Fruit fly (Drosophila melanogaster) whole organism, embryonic: ENCODE data around the gene CG31752.
A peak's percentile ranks its signal among the peaks of the same experiment; 100 is the strongest.

Experiments used
- Adf1 ChIP-seq: fragments of 200-800 bp; sonication (Bioruptor generic); IDR thresholded peaks from 2 replicates; pipeline ENCODE4 v1.3.6; 2022; ENCODE audit warnings: missing biosample characterization, missing genetic modification characterization
- Bgb ChIP-seq: fragments of 200-800 bp; sonication (Bioruptor generic); IDR thresholded peaks from 2 replicates; pipeline ENCODE4 v1.3.6; 2022; ENCODE audit warnings: missing biosample characterization, missing genetic modification characterization; ENCODE audit not compliant: partially characterized antibody
- CG10267 ChIP-seq: fragments of 200-800 bp; sonication (Bioruptor generic); optimal IDR thresholded peaks from 2 replicates; lab custom pipeline; 2018; ENCODE audit warnings: missing biosample characterization, mild to moderate bottlenecking, missing genetic modification characterization, moderate library complexity
- CG10274 ChIP-seq: fragments of 200-800 bp; sonication (Bioruptor generic); optimal IDR thresholded peaks from 3 replicates; lab custom pipeline; 2017; ENCODE audit warnings: missing biosample characterization, mild to moderate bottlenecking, missing genetic modification characterization
- CG10979 ChIP-seq: fragments of 200-800 bp; sonication (Bioruptor generic); optimal IDR thresholded peaks from 2 replicates; lab custom pipeline; 2018; ENCODE audit warnings: missing biosample characterization, mild to moderate bottlenecking, missing genetic modification characterization, moderate library complexity
- CG11085 ChIP-seq: fragments of 200-800 bp; sonication (Bioruptor generic); IDR thresholded peaks from 2 replicates; pipeline ENCODE4 v1.3.6; 2022; ENCODE audit warnings: missing biosample characterization, missing genetic modification characterization
- CG11398 ChIP-seq: fragments of 200-800 bp; sonication (Bioruptor generic); optimal IDR thresholded peaks from 2 replicates; lab custom pipeline; 2016; ENCODE audit warnings: missing biosample characterization, missing genetic modification characterization
- CG12236 ChIP-seq: fragments of 200-800 bp; sonication (Bioruptor generic); optimal IDR thresholded peaks from 2 replicates; lab custom pipeline; 2016; ENCODE audit warnings: missing biosample characterization, missing genetic modification characterization
- CG12769 ChIP-seq: fragments of 200-800 bp; sonication (Bioruptor generic); optimal IDR thresholded peaks from 2 replicates; lab custom pipeline; 2019; ENCODE audit warnings: missing biosample characterization, mild to moderate bottlenecking, missing genetic modification characterization, moderate library complexity
- CG13296 ChIP-seq: fragments of 200-800 bp; sonication (Bioruptor generic); optimal IDR thresholded peaks from 3 replicates; lab custom pipeline; 2018; ENCODE audit warnings: missing biosample characterization, mild to moderate bottlenecking, missing genetic modification characterization
- CG13424 ChIP-seq: fragments of 200-800 bp; sonication (Bioruptor generic); optimal IDR thresholded peaks from 2 replicates; lab custom pipeline; 2019; ENCODE audit warnings: missing biosample characterization, mild to moderate bottlenecking, missing genetic modification characterization, moderate library complexity
- CG14014 ChIP-seq: fragments of 200-800 bp; sonication (Bioruptor generic); IDR thresholded peaks from 2 replicates; pipeline ENCODE4 v1.3.6; 2022; ENCODE audit warnings: missing biosample characterization, missing genetic modification characterization
- CG15696 ChIP-seq: fragments of 200-800 bp; sonication (Bioruptor generic); optimal IDR thresholded peaks from 2 replicates; lab custom pipeline; 2019; ENCODE audit warnings: missing biosample characterization, mild to moderate bottlenecking, missing genetic modification characterization, moderate library complexity
- CG16863 ChIP-seq: fragments of 200-800 bp; sonication (Bioruptor generic); optimal IDR thresholded peaks from 3 replicates; lab custom pipeline; 2016; ENCODE audit warnings: missing biosample characterization, missing genetic modification characterization
- CG2202 ChIP-seq: fragments of 200-800 bp; sonication (Bioruptor generic); optimal IDR thresholded peaks from 2 replicates; lab custom pipeline; 2018; ENCODE audit warnings: missing biosample characterization, mild to moderate bottlenecking, missing genetic modification characterization
- CG2678 ChIP-seq: fragments of 200-800 bp; sonication (Bioruptor generic); optimal IDR thresholded peaks from 3 replicates; lab custom pipeline; 2019; ENCODE audit warnings: missing biosample characterization, mild to moderate bottlenecking, missing genetic modification characterization, moderate library complexity
- CG4282 ChIP-seq: fragments of 200-800 bp; sonication (Bioruptor generic); optimal IDR thresholded peaks from 2 replicates; lab custom pipeline; 2016; ENCODE audit warnings: missing biosample characterization, missing genetic modification characterization
- CG6654 ChIP-seq: fragments of 200-800 bp; sonication (Bioruptor generic); optimal IDR thresholded peaks from 2 replicates; lab custom pipeline; 2017; ENCODE audit warnings: missing biosample characterization, mild to moderate bottlenecking, missing genetic modification characterization
- CG6683 ChIP-seq: fragments of 200-800 bp; sonication (Bioruptor generic); optimal IDR thresholded peaks from 2 replicates; lab custom pipeline; 2017; ENCODE audit warnings: missing biosample characterization, mild to moderate bottlenecking, missing genetic modification characterization, missing genetic modification reagents
- CG6854 ChIP-seq: fragments of 200-800 bp; sonication (Bioruptor generic); optimal IDR thresholded peaks from 3 replicates; lab custom pipeline; 2017; ENCODE audit warnings: missing biosample characterization, mild to moderate bottlenecking, missing genetic modification characterization
- CG7372 ChIP-seq: fragments of 200-800 bp; sonication (Bioruptor generic); IDR thresholded peaks from 2 replicates; pipeline ENCODE4 v1.3.6; 2022; ENCODE audit warnings: missing biosample characterization, missing genetic modification characterization
- CoRest ChIP-seq: fragments of 200-800 bp; sonication (Bioruptor generic); optimal IDR thresholded peaks from 3 replicates; lab custom pipeline; 2018; ENCODE audit warnings: missing biosample characterization, mild to moderate bottlenecking, missing genetic modification characterization, moderate library complexity
- Doc3 ChIP-seq: fragments of 200-800 bp; sonication (Bioruptor generic); IDR thresholded peaks from 3 replicates; pipeline ENCODE4 v1.3.6; 2022; ENCODE audit warnings: missing biosample characterization, missing genetic modification characterization; ENCODE audit not compliant: partially characterized antibody
- E2f2 ChIP-seq: fragments of 200-800 bp; sonication (Bioruptor generic); IDR thresholded peaks from 2 replicates; pipeline ENCODE4 v1.3.6; 2022; ENCODE audit warnings: missing biosample characterization, missing genetic modification characterization
- Gug ChIP-seq: fragments of 200-800 bp; sonication (Bioruptor generic); IDR thresholded peaks from 4 replicates; pipeline ENCODE4 v1.3.6; 2022; ENCODE audit warnings: missing biosample characterization, missing genetic modification characterization
- HLH4C ChIP-seq: fragments of 200-800 bp; sonication (Bioruptor generic); IDR thresholded peaks from 3 replicates; pipeline ENCODE4 v1.3.6; 2022; ENCODE audit warnings: missing biosample characterization, missing genetic modification characterization; ENCODE audit not compliant: partially characterized antibody
- Jarid2 ChIP-seq: fragments of 200-800 bp; sonication (Bioruptor generic); optimal IDR thresholded peaks from 3 replicates; lab custom pipeline; 2017; ENCODE audit warnings: mild to moderate bottlenecking, missing biosample characterization, missing genetic modification reagents, missing genetic modification characterization
- Kr ChIP-seq: fragments of 200-800 bp; sonication (Bioruptor generic); optimal IDR thresholded peaks from 2 replicates; lab custom pipeline; 2017; ENCODE audit warnings: missing biosample characterization, mild to moderate bottlenecking, missing genetic modification characterization
- Mes4 ChIP-seq: fragments of 200-800 bp; sonication (Bioruptor generic); optimal IDR thresholded peaks from 2 replicates; lab custom pipeline; 2016; ENCODE audit warnings: missing biosample characterization, missing genetic modification characterization
- Myb ChIP-seq: fragments of 200-800 bp; sonication (Bioruptor generic); optimal IDR thresholded peaks from 2 replicates; lab custom pipeline; 2016; ENCODE audit warnings: missing biosample characterization, missing genetic modification characterization
- Oaz ChIP-seq: fragments of 200-800 bp; sonication (Bioruptor generic); IDR thresholded peaks from 2 replicates; pipeline ENCODE4 v1.3.6; 2022; ENCODE audit warnings: missing biosample characterization, missing genetic modification characterization
- Ravus ChIP-seq: fragments of 200-800 bp; sonication (Bioruptor generic); IDR thresholded peaks from 2 replicates; pipeline ENCODE4 v1.3.6; 2022; ENCODE audit warnings: missing biosample characterization, missing genetic modification characterization
- Rfx ChIP-seq: fragments of 200-800 bp; sonication (Bioruptor generic); IDR thresholded peaks from 2 replicates; pipeline ENCODE4 v1.3.6; 2022; ENCODE audit warnings: missing biosample characterization, missing genetic modification characterization
- Six4 ChIP-seq: fragments of 200-800 bp; sonication (Bioruptor generic); optimal IDR thresholded peaks from 2 replicates; lab custom pipeline; 2016; ENCODE audit warnings: missing biosample characterization, missing genetic modification characterization
- YL-1 ChIP-seq: fragments of 200-800 bp; sonication (Bioruptor generic); optimal IDR thresholded peaks from 3 replicates; lab custom pipeline; 2017; ENCODE audit warnings: missing biosample characterization, mild to moderate bottlenecking, missing genetic modification characterization
- abd-A ChIP-seq: fragments of 200-800 bp; sonication (Bioruptor generic); optimal IDR thresholded peaks from 3 replicates; lab custom pipeline; 2019; ENCODE audit warnings: missing biosample characterization, mild to moderate bottlenecking, missing genetic modification characterization, moderate library complexity
- da ChIP-seq: fragments of 200-800 bp; sonication (Bioruptor generic); optimal IDR thresholded peaks from 2 replicates; lab custom pipeline; 2016; ENCODE audit warnings: missing biosample characterization, missing genetic modification characterization
- dpn ChIP-seq, 2 experiments: fragments of 200-800 bp; sonication (Bioruptor generic); optimal IDR thresholded peaks; 3 replicates each; lab custom pipeline; 2016; ENCODE audit warnings: missing biosample characterization in 2 of 2, missing genetic modification characterization in 2 of 2
- dysf ChIP-seq: fragments of 200-800 bp; sonication (Bioruptor generic); IDR thresholded peaks from 3 replicates; pipeline ENCODE4 v1.3.6; 2022; ENCODE audit warnings: missing biosample characterization, missing genetic modification characterization
- ewg ChIP-seq: fragments of 200-800 bp; sonication (Bioruptor generic); optimal IDR thresholded peaks from 3 replicates; lab custom pipeline; 2017; ENCODE audit warnings: mild to moderate bottlenecking, missing biosample characterization, missing genetic modification reagents, missing genetic modification characterization
- gsb-n ChIP-seq: fragments of 200-800 bp; sonication (Bioruptor generic); optimal IDR thresholded peaks from 3 replicates; lab custom pipeline; 2018; ENCODE audit warnings: missing biosample characterization, mild to moderate bottlenecking, missing genetic modification characterization
- h ChIP-seq: fragments of >200 bp; optimal IDR thresholded peaks from 2 replicates; lab custom pipeline; 2017
- nerfin-1 ChIP-seq: fragments of 200-800 bp; sonication (Bioruptor generic); optimal IDR thresholded peaks from 3 replicates; lab custom pipeline; 2019; ENCODE audit warnings: missing biosample characterization, mild to moderate bottlenecking, missing genetic modification characterization, moderate library complexity
- p53 ChIP-seq: fragments of 200-800 bp; sonication (Bioruptor generic); optimal IDR thresholded peaks from 2 replicates; lab custom pipeline; 2016; ENCODE audit warnings: missing biosample characterization, missing genetic modification characterization
- phol ChIP-seq: fragments of 200-800 bp; sonication (Bioruptor generic); optimal IDR thresholded peaks from 3 replicates; lab custom pipeline; 2018; ENCODE audit warnings: missing biosample characterization, mild to moderate bottlenecking, missing genetic modification characterization, moderate library complexity
- repo ChIP-seq: fragments of 200-800 bp; sonication (Bioruptor generic); optimal IDR thresholded peaks from 2 replicates; lab custom pipeline; 2016; ENCODE audit warnings: missing biosample characterization, missing genetic modification characterization
- rib ChIP-seq: fragments of 200-800 bp; sonication (Bioruptor generic); IDR thresholded peaks from 2 replicates; pipeline ENCODE4 v1.3.6; 2022; ENCODE audit warnings: missing biosample characterization, missing genetic modification characterization
- salm ChIP-seq: fragments of 200-800 bp; sonication (Bioruptor generic); optimal IDR thresholded peaks from 2 replicates; lab custom pipeline; 2018; ENCODE audit warnings: missing biosample characterization, mild to moderate bottlenecking, missing genetic modification characterization
- sens ChIP-seq: fragments of 200-800 bp; sonication (Bioruptor generic); peaks from one replicate; lab custom pipeline; 2016; ENCODE audit warnings: missing biosample characterization, missing genetic modification characterization
- sisA ChIP-seq: fragments of 200-800 bp; sonication (Bioruptor generic); IDR thresholded peaks from 2 replicates; pipeline ENCODE4 v1.3.6; 2022; ENCODE audit warnings: missing biosample characterization, missing genetic modification characterization
- sna ChIP-seq: fragments of 200-800 bp; sonication (Bioruptor generic); IDR thresholded peaks from 2 replicates; pipeline ENCODE4 v1.3.6; 2022; ENCODE audit warnings: missing biosample characterization, missing genetic modification characterization; ENCODE audit not compliant: partially characterized antibody
- tgo ChIP-seq: fragments of 200-800 bp; sonication (Bioruptor generic); IDR thresholded peaks from 3 replicates; pipeline ENCODE4 v1.3.6; 2022; ENCODE audit warnings: missing biosample characterization, missing genetic modification characterization
- zf30C ChIP-seq: fragments of 200-800 bp; sonication (Bioruptor generic); optimal IDR thresholded peaks from 3 replicates; lab custom pipeline; 2018; ENCODE audit warnings: missing biosample characterization, mild to moderate bottlenecking, missing genetic modification characterization

Gene CG31752

DNA sequence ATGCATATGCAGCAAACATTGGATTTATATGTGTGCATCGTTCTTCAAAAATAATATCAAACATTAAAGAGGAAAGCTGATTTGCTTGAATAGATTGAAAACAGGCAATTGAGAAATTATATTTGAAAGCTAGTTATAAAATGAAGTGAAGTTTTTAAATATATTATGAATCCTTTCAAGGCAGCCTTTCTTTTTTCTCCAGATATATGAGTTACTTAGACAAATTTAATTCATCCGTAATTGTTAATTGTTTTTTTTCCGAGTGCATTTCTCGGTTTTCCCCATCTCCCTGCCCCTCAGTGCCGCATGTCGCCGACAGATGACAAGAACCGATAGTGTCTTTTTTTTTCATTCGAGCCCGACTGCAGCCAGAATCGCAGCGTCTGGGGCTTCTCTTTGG is 30.7 kb upstream of the CG31752 start (continued):
- TF ChIP-seq Mes4 (GFP tag; lab: Kevin White, UChicago), result no peak
- TF ChIP-seq CG14014 (GFP tag; lab: Robert Waterston, UW), result no peak
- TF ChIP-seq phol (tag; lab: Kevin White, UChicago), result no peak
- TF ChIP-seq h (lab: Kevin White, UChicago), result no peak
- no peak for TF ChIP-seq Oaz (GFP tag; lab: Robert Waterston, UW)
- TF ChIP-seq CoRest (tag; lab: Kevin White, UChicago), result peak; percentile 32
- no peak for TF ChIP-seq CG2678 (tag; lab: Kevin White, UChicago)
- TF ChIP-seq Ravus, result no peak
- no peak for TF ChIP-seq CG7372 (GFP tag; lab: Robert Waterston, UW)
- TF ChIP-seq CG16863 (GFP tag; lab: Kevin White, UChicago), result no peak
- peak; percentile 35 for TF ChIP-seq CG10979 (tag; lab: Kevin White, UChicago)
- TF ChIP-seq sna (GFP tag; lab: Robert Waterston, UW), result no peak
- no peak for TF ChIP-seq CG12769 (tag; lab: Kevin White, UChicago)
- TF ChIP-seq Bgb (GFP tag; lab: Robert Waterston, UW), result no peak
- TF ChIP-seq CG13296 (GFP tag; lab: Kevin White, UChicago), result no peak
- no peak for TF ChIP-seq abd-A (tag; lab: Kevin White, UChicago)
- TF ChIP-seq CG11085 (GFP tag; lab: Robert Waterston, UW), result no peak
- TF ChIP-seq CG11398 (GFP tag; lab: Kevin White, UChicago), result no peak
- no peak for TF ChIP-seq dpn (GFP tag; optimal IDR thresholded peaks at IDR 0.05; lab: Kevin White, UChicago)
- TF ChIP-seq Six4, result no peak
- no peak for TF ChIP-seq Rfx (GFP tag; lab: Robert Waterston, UW)
- no peak for TF ChIP-seq CG4282 (GFP tag; lab: Kevin White, UChicago)
- TF ChIP-seq gsb-n, result peak; percentile 27
- no peak for TF ChIP-seq repo (GFP tag; lab: Kevin White, UChicago)
- TF ChIP-seq ewg (GFP tag; lab: Kevin White, UChicago), result no peak
- TF ChIP-seq CG6654, result no peak
- no peak for TF ChIP-seq da (GFP tag; lab: Kevin White, UChicago)
- TF ChIP-seq p53 (GFP tag; lab: Kevin White, UChicago), result no peak
- no peak for TF ChIP-seq rib (GFP tag; lab: Robert Waterston, UW)
- no peak for TF ChIP-seq nerfin-1
- TF ChIP-seq YL-1 (GFP tag; lab: Kevin White, UChicago), result no peak
- TF ChIP-seq tgo (GFP tag; lab: Robert Waterston, UW), result no peak
- no peak for TF ChIP-seq salm
- TF ChIP-seq Gug (GFP tag; lab: Robert Waterston, UW), result no peak
- no peak for TF ChIP-seq CG10274 (GFP tag; lab: Kevin White, UChicago)
- TF ChIP-seq CG2202 (tag; lab: Kevin White, UChicago), result peak; percentile 22
- TF ChIP-seq CG12236, result no peak
- TF ChIP-seq dysf (GFP tag; lab: Robert Waterston, UW), result no peak
- no peak for TF ChIP-seq CG6854
- no peak for TF ChIP-seq Doc3 (GFP tag; lab: Robert Waterston, UW)
- TF ChIP-seq CG6683, result no peak
- TF ChIP-seq CG15696, result peak; percentile 26
- no peak for TF ChIP-seq Adf1 (GFP tag; lab: Robert Waterston, UW)
- TF ChIP-seq Jarid2, result no peak
- no peak for TF ChIP-seq Myb (GFP tag; lab: Kevin White, UChicago)
- TF ChIP-seq E2f2, result no peak
- TF ChIP-seq zf30C (GFP tag; lab: Kevin White, UChicago), result peak; percentile 77
- peak; percentile 67 for TF ChIP-seq sens (GFP tag; lab: Kevin White, UChicago)
- TF ChIP-seq CG13424 (tag; lab: Kevin White, UChicago), result no peak
- peak; percentile 18 for TF ChIP-seq CG10267 (tag; lab: Kevin White, UChicago)
- no peak for TF ChIP-seq HLH4C (GFP tag; lab: Robert Waterston, UW)
- peak; percentile 4 for TF ChIP-seq Kr (GFP tag; lab: Kevin White, UChicago)
- TF ChIP-seq sisA (GFP tag; lab: Robert Waterston, UW), result no peak
